Worm (Caenorhabditis elegans) whole organism, mixed stage, embryonic: ENCODE data around the gene C15H11.10.

Experiments
- M03D4.4 ChIP-seq: sonication (generic microtip); optimal IDR thresholded peaks from 2 replicates; lab custom pipeline; 2017; ENCODE audit warnings: mild to moderate bottlenecking, missing genetic modification characterization, missing compliant biosample characterization
- bed-3 ChIP-seq: fragments of 200-800 bp; sonication (Bioruptor generic); optimal IDR thresholded peaks from 3 replicates; lab custom pipeline; 2018; ENCODE audit warnings: mild to moderate bottlenecking, missing genetic modification characterization, moderate library complexity, missing compliant biosample characterization
- ceh-43 ChIP-seq: fragments of 200-800 bp; sonication (Bioruptor generic); optimal IDR thresholded peaks from 2 replicates; lab custom pipeline; 2018; ENCODE audit warnings: mild to moderate bottlenecking, missing genetic modification characterization, moderate library complexity, missing compliant biosample characterization
- ces-1 ChIP-seq: fragments of 150-350 bp; optimal IDR thresholded peaks from 2 replicates; lab custom pipeline; 2014; ENCODE audit warnings: missing biosample characterization, missing genetic modification reagents, missing genetic modification characterization
- cnd-1 ChIP-seq: fragments of 200-800 bp; sonication (Bioruptor generic); optimal IDR thresholded peaks from 2 replicates; lab custom pipeline; 2018; ENCODE audit warnings: mild to moderate bottlenecking, missing genetic modification characterization, missing compliant biosample characterization
- drap-1 ChIP-seq: fragments of 200-800 bp; sonication (Bioruptor generic); optimal IDR thresholded peaks from 3 replicates; lab custom pipeline; 2018; ENCODE audit warnings: mild to moderate bottlenecking, missing genetic modification characterization, missing compliant biosample characterization
- elt-1 ChIP-seq: sonication (generic microtip); optimal IDR thresholded peaks from 2 replicates; lab custom pipeline; 2017; ENCODE audit warnings: missing genetic modification characterization, mild to moderate bottlenecking, missing compliant biosample characterization, antibody characterized with exemption, moderate library complexity, borderline replicate concordance; ENCODE audit not compliant: insufficient read depth
- elt-3 ChIP-seq: fragments of 150-350 bp; optimal IDR thresholded peaks from 2 replicates; lab custom pipeline; 2014; ENCODE audit warnings: missing biosample characterization, missing genetic modification characterization
- flh-1 ChIP-seq: fragments of 200-800 bp; sonication (Bioruptor generic); optimal IDR thresholded peaks from 2 replicates; lab custom pipeline; 2018; ENCODE audit warnings: mild to moderate bottlenecking, missing genetic modification characterization, moderate library complexity, missing compliant biosample characterization
- ham-2 ChIP-seq: fragments of 200-800 bp; sonication (Bioruptor generic); optimal IDR thresholded peaks from 2 replicates; lab custom pipeline; 2018; ENCODE audit warnings: mild to moderate bottlenecking, missing genetic modification characterization, missing compliant biosample characterization
- hlh-1 ChIP-seq: fragments of 150-350 bp; optimal IDR thresholded peaks from 2 replicates; lab custom pipeline; 2014; ENCODE audit warnings: missing biosample characterization, missing genetic modification reagents, missing genetic modification characterization
- lin-13 ChIP-seq: fragments of 150-350 bp; optimal IDR thresholded peaks from 2 replicates; lab custom pipeline; 2014; ENCODE audit warnings: missing biosample characterization, missing genetic modification characterization
- lin-32 ChIP-seq: fragments of 200-800 bp; sonication (Bioruptor generic); optimal IDR thresholded peaks from 2 replicates; lab custom pipeline; 2018; ENCODE audit warnings: mild to moderate bottlenecking, missing genetic modification characterization, missing compliant biosample characterization
- lsy-2 ChIP-seq: fragments of 150-350 bp; optimal IDR thresholded peaks from 2 replicates; lab custom pipeline; 2014; ENCODE audit warnings: missing biosample characterization, missing genetic modification characterization
- mab-5 ChIP-seq: fragments of 150-350 bp; optimal IDR thresholded peaks from 2 replicates; lab custom pipeline; 2014; ENCODE audit warnings: missing biosample characterization, missing genetic modification characterization
- mep-1 ChIP-seq: fragments of 150-350 bp; optimal IDR thresholded peaks from 2 replicates; lab custom pipeline; 2017; ENCODE audit warnings: missing biosample characterization, missing genetic modification reagents, missing genetic modification characterization, inconsistent platforms
- mls-2 ChIP-seq: sonication (generic microtip); optimal IDR thresholded peaks from 2 replicates; lab custom pipeline; 2016; ENCODE audit warnings: mild to moderate bottlenecking, missing genetic modification characterization, moderate library complexity, missing compliant biosample characterization
- nhr-12 ChIP-seq: fragments of 150-350 bp; optimal IDR thresholded peaks from 2 replicates; lab custom pipeline; 2014; ENCODE audit warnings: missing biosample characterization, missing genetic modification characterization
- nhr-2 ChIP-seq: fragments of 150-350 bp; optimal IDR thresholded peaks from 2 replicates; lab custom pipeline; 2014; ENCODE audit warnings: missing biosample characterization, missing genetic modification characterization
- nhr-237 ChIP-seq: fragments of 150-350 bp; optimal IDR thresholded peaks from 2 replicates; lab custom pipeline; 2014; ENCODE audit warnings: missing biosample characterization, missing genetic modification characterization
- nhr-28 ChIP-seq: fragments of 150-350 bp; optimal IDR thresholded peaks from 2 replicates; lab custom pipeline; 2014; ENCODE audit warnings: missing biosample characterization, missing genetic modification characterization
- nhr-76 ChIP-seq: sonication (generic microtip); optimal IDR thresholded peaks from 2 replicates; lab custom pipeline; 2017; ENCODE audit warnings: missing biosample characterization, missing genetic modification characterization
- snpc-4 ChIP-seq: fragments of 150-350 bp; optimal IDR thresholded peaks from 2 replicates; lab custom pipeline; 2014; ENCODE audit warnings: missing biosample characterization, missing genetic modification characterization
- sptf-1 ChIP-seq: sonication (generic microtip); optimal IDR thresholded peaks from 2 replicates; lab custom pipeline; 2017; ENCODE audit warnings: mild to moderate bottlenecking, missing genetic modification characterization, moderate library complexity, missing compliant biosample characterization
- tbx-8 ChIP-seq: fragments of 200-800 bp; sonication (Bioruptor generic); optimal IDR thresholded peaks from 2 replicates; lab custom pipeline; 2018; ENCODE audit warnings: mild to moderate bottlenecking, missing genetic modification characterization, moderate library complexity, missing compliant biosample characterization
- unc-120 ChIP-seq: sonication (generic microtip); optimal IDR thresholded peaks from 2 replicates; lab custom pipeline; 2017; ENCODE audit warnings: missing genetic modification characterization, missing compliant biosample characterization; ENCODE audit not compliant: poor library complexity, severe bottlenecking
- unc-39 ChIP-seq: fragments of 150-350 bp; optimal IDR thresholded peaks from 2 replicates; lab custom pipeline; 2014; ENCODE audit warnings: missing biosample characterization, missing genetic modification characterization
- unc-62 ChIP-seq: fragments of 150-350 bp; optimal IDR thresholded peaks from 2 replicates; lab custom pipeline; 2014; ENCODE audit warnings: missing biosample characterization, missing genetic modification reagents, missing genetic modification characterization
- zip-8 ChIP-seq: fragments of 150-350 bp; optimal IDR thresholded peaks from 2 replicates; lab custom pipeline; 2014; ENCODE audit warnings: missing biosample characterization, missing genetic modification characterization
- ztf-11 ChIP-seq: fragments of 150-350 bp; optimal IDR thresholded peaks from 2 replicates; lab custom pipeline; 2014; ENCODE audit warnings: missing biosample characterization, missing genetic modification characterization

C15H11.10 gene

ce11 chrV:14422317-14422716 lies 30.4 kb downstream of the C15H11.10 start, which contains the start of gene pas-1:
TSS of gene pas-1 (minus strand) at chrV:14422618.
- TF ChIP-seq unc-62 (GFP tag; lab: Kevin White, UChicago) = no peak
- TF ChIP-seq elt-1 = no peak
- TF ChIP-seq ham-2 (GFP tag; lab: Kevin White, UChicago) = no peak
- no peak for TF ChIP-seq ztf-11 (tag; lab: Kevin White, UChicago)
- TF ChIP-seq elt-3 (tag; lab: Kevin White, UChicago) = no peak
- TF ChIP-seq zip-8 (tag; lab: Kevin White, UChicago) = no peak
- no peak for TF ChIP-seq nhr-76 (tag; lab: Kevin White, UChicago)
- no peak for TF ChIP-seq lin-32
- TF ChIP-seq nhr-237 (tag; lab: Kevin White, UChicago) = no peak
- TF ChIP-seq unc-39 = no peak
- TF ChIP-seq nhr-28 (tag; lab: Kevin White, UChicago) = no peak
- no peak for TF ChIP-seq unc-120 (tag; lab: Kevin White, UChicago)
- no peak for TF ChIP-seq ces-1 (GFP tag; lab: Kevin White, UChicago)
- no peak for TF ChIP-seq tbx-8 (GFP tag; lab: Kevin White, UChicago)
- TF ChIP-seq flh-1 (GFP tag; lab: Kevin White, UChicago) = no peak
- no peak for TF ChIP-seq snpc-4
- TF ChIP-seq lin-13 (tag; lab: Kevin White, UChicago) = no peak

ce11 chrV:14423268-14423667 lies 31.3 kb downstream of the C15H11.10 start, which contains the start of gene rpoa-12:
TSS of gene rpoa-12 (minus strand) at chrV:14423304.
- TF ChIP-seq mep-1 = peak; percentile 21
- no peak for TF ChIP-seq unc-62 (GFP tag; lab: Kevin White, UChicago)
- TF ChIP-seq nhr-237 (tag; lab: Kevin White, UChicago) = peak; percentile 16
- peak; percentile 69 for TF ChIP-seq drap-1 (GFP tag; lab: Kevin White, UChicago)
- TF ChIP-seq elt-3 (tag; lab: Kevin White, UChicago) = no peak
- TF ChIP-seq nhr-2 = no peak
- TF ChIP-seq ham-2 (GFP tag; lab: Kevin White, UChicago) = no peak
- peak; percentile 41 for TF ChIP-seq ces-1 (GFP tag; lab: Kevin White, UChicago)
- no peak for TF ChIP-seq snpc-4

- no peak for TF ChIP-seq mab-5 (tag; lab: Kevin White, UChicago)
- peak; percentile 54 for TF ChIP-seq drap-1 (GFP tag; lab: Kevin White, UChicago)
- peak; percentile 36 for TF ChIP-seq sptf-1 (tag; lab: Kevin White, UChicago)
- no peak for TF ChIP-seq elt-3 (tag; lab: Kevin White, UChicago)
- TF ChIP-seq M03D4.4 (tag; lab: Kevin White, UChicago) = peak; percentile 46
- TF ChIP-seq ham-2 (GFP tag; lab: Kevin White, UChicago) = no peak
- TF ChIP-seq lsy-2 = peak; percentile 18
- TF ChIP-seq nhr-2 = peak; percentile 12
- peak; percentile 12 for TF ChIP-seq hlh-1 (tag; lab: Kevin White, UChicago)
Measured at ce11 chrV:14424958-14425492, 33.1 kb downstream of the C15H11.10 start, which contains the start of gene rrsr-1. TSS of gene rrsr-1 (minus strand) at chrV:14425008.

DNA sequence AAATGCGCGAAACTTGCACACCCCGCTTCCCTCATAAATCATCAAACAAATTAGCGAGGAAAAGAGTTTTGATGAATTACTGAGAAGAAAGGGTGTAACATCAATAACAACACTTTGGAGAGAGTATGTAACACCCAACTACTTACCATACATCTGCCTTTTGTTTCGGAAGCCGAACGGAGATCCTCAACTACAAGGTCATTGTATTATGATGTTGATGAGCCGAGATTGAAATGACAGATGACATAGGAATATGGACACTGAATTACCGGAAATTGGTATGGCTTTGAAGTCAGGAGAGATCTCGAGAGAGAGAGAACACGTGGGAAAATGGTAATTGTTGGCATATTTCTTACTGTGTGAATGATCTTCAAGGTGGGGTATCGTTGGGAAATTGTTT lies 34.1 kb downstream of the C15H11.10 start:
- TF ChIP-seq unc-62 (GFP tag; lab: Kevin White, UChicago) (peak; percentile 51), ham-2 (GFP tag; lab: Kevin White, UChicago) (peak; percentile 42), drap-1 (GFP tag; lab: Kevin White, UChicago) (no peak)

DNA sequence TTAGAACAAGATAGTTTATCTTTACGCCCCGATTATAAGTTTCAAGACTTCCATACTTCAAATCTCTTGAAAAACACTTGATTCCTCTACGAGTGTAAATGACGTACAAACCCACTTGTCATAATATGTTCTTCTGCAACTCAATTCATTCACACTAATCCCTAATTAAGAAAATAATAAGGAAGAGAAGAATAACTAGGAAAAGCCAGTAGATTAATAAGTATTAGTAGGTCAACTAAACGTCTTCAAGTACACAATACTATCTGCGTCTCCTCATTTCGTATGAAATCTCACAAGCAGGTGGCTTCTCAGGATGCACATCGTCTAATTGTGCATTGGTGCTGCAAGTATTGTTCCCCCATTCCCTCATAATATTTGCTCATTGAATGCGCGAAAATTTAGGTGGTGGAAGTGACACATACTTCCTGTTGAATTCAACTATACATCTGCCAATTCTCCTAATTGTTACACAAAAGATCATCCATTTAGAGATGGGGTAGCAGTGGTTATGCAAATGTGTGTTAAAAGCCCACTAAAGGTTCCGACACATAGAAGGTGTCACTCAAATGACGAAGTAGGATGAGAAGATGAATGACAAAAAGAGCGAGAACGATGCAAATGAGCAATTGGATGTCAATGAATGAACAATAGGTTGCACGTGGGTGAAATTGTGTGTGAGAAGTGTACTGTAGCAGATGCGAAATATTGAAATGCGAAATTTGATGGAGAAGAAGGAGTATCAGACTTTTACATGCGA lies 35.3 kb downstream of the C15H11.10 start:
- TF ChIP-seq mab-5 (tag; lab: Kevin White, UChicago) (no peak), unc-120 (tag; lab: Kevin White, UChicago) (no peak), flh-1 (GFP tag; lab: Kevin White, UChicago) (no peak), ces-1 (GFP tag; lab: Kevin White, UChicago) (peak; percentile 59), nhr-2 (peak; percentile 25), elt-1 (no peak), nhr-12 (tag; lab: Kevin White, UChicago) (no peak), M03D4.4 (tag; lab: Kevin White, UChicago) (no peak), mls-2 (tag; lab: Kevin White, UChicago) (peak; percentile 32), drap-1 (GFP tag; lab: Kevin White, UChicago) (no peak), nhr-76 (tag; lab: Kevin White, UChicago) (no peak), ceh-43 (no peak), lsy-2 (no peak), sptf-1 (tag; lab: Kevin White, UChicago) (no peak), cnd-1 (tag; lab: Kevin White, UChicago) (peak; percentile 21), nhr-28 (tag; lab: Kevin White, UChicago) (no peak), nhr-237 (tag; lab: Kevin White, UChicago) (no peak), ztf-11 (tag; lab: Kevin White, UChicago) (no peak), snpc-4 (no peak), bed-3 (GFP tag; lab: Kevin White, UChicago) (no peak), mep-1 (no peak)
